Worm (Caenorhabditis elegans) whole organism, young adult: ENCODE results near the gene tsp-1.

Source experiments
- C06A6.2 ChIP-seq: fragments of 200-800 bp; sonication (Bioruptor generic); conservative IDR thresholded peaks from 2 replicates; pipeline ENCODE4 v1.3.6; 2022; ENCODE audit warnings: missing genetic modification characterization, missing compliant biosample characterization
- ama-1 ChIP-seq, 3 experiments: fragments of 150-350 bp in 1 of 3; sonication (generic microtip) in 2 of 3; optimal IDR thresholded peaks; 2 replicates each; lab custom pipeline; 2014 to 2018; ENCODE audit warnings: missing biosample characterization in 2 of 3, missing genetic modification characterization in 2 of 3, missing genetic modification reagents in 2 of 3
- dpl-1 ChIP-seq: fragments of 150-350 bp; optimal IDR thresholded peaks from 2 replicates; lab custom pipeline; 2014; ENCODE audit warnings: missing biosample characterization, missing genetic modification reagents, missing genetic modification characterization
- lsl-1 ChIP-seq: fragments of 200-800 bp; sonication (Bioruptor generic); optimal IDR thresholded peaks from 2 replicates; lab custom pipeline; 2018; ENCODE audit warnings: mild to moderate bottlenecking, missing genetic modification characterization, moderate library complexity, missing compliant biosample characterization
- mes-4 ChIP-seq: sonication (generic microtip); optimal IDR thresholded peaks from 2 replicates; lab custom pipeline; 2016; ENCODE audit warnings: missing genotype, missing genetic modification characterization, missing compliant biosample characterization
- nhr-90 ChIP-seq: sonication (generic microtip); optimal IDR thresholded peaks from 2 replicates; lab custom pipeline; 2016; ENCODE audit warnings: missing genotype, mild to moderate bottlenecking, missing genetic modification characterization, missing compliant biosample characterization
- snpc-4 ChIP-seq, 5 experiments: fragments of 150-350 bp in 1 of 5; sonication (generic microtip) in 4 of 5; optimal IDR thresholded peaks; 2 replicates each; lab custom pipeline; 2014 to 2018; ENCODE audit warnings: missing genetic modification characterization in 5 of 5, missing biosample characterization in 3 of 5, antibody characterized with exemption in 2 of 5, mild to moderate bottlenecking in 2 of 5, missing compliant biosample characterization in 2 of 5, missing genotype in 2 of 5, moderate library complexity in 2 of 5, missing genetic modification reagents in 1 of 5
- tbx-9 ChIP-seq: sonication (generic microtip); optimal IDR thresholded peaks from 2 replicates; lab custom pipeline; 2016; ENCODE audit warnings: borderline replicate concordance, missing genetic modification characterization, inconsistent platforms, missing compliant biosample characterization

DNA sequence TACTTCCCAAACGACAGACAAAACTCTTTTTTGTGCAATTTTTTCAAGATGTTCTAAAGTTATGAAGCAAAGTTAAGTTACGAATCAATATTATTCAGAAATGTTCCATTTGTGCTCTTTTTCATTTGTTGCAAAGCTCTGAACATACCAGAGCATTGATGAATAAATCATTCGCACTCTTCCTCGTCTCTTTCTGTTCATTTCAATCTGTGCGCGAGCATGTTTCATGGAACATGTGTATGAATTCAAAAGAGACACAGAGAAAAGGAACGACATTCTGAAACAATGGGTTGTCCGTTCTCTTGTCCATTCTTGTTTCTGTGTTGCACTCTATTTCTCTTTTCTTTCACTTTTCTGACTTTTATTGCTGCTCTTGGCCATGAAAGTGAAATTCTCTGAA, 41.1 kb upstream of the tsp-1 start:
- TF ChIP-seq snpc-4 (GFP tag; optimal IDR thresholded peaks at IDR 0.05; lab: Kevin White, UChicago) (no peak), snpc-4 (tag; optimal IDR thresholded peaks at IDR 0.05; lab: Kevin White, UChicago) (no peak), nhr-90 (tag; lab: Kevin White, UChicago) (no peak), tbx-9 (tag; lab: Kevin White, UChicago) (no peak), lsl-1 (GFP tag; lab: Kevin White, UChicago) (no peak), mes-4 (tag; lab: Kevin White, UChicago) (no peak), dpl-1 (GFP tag; lab: Kevin White, UChicago) (no peak), C06A6.2 (no peak), ama-1 (optimal IDR thresholded peaks at IDR 0.05; lab: Kevin White, UChicago) (no peak), ama-1 (GFP tag; optimal IDR thresholded peaks at IDR 0.05; lab: Kevin White, UChicago) (no peak)
